Fruit fly (Drosophila melanogaster) whole organism, embryonic: ENCODE data around the gene Fst.

ENCODE experiments used
- Aef1 ChIP-seq: fragments of 200-800 bp; sonication (Bioruptor generic); IDR thresholded peaks from 3 replicates; pipeline ENCODE4 v1.3.6; 2022; ENCODE audit warnings: missing biosample characterization, missing genetic modification characterization
- Bgb ChIP-seq: fragments of 200-800 bp; sonication (Bioruptor generic); IDR thresholded peaks from 2 replicates; pipeline ENCODE4 v1.3.6; 2022; ENCODE audit warnings: missing biosample characterization, missing genetic modification characterization; ENCODE audit not compliant: partially characterized antibody
- CG1024 ChIP-seq: fragments of 200-800 bp; sonication (Bioruptor generic); IDR thresholded peaks from 2 replicates; pipeline ENCODE4 v1.3.6; 2022; ENCODE audit warnings: missing biosample characterization, missing genetic modification characterization
- CG11398 ChIP-seq: fragments of 200-800 bp; sonication (Bioruptor generic); optimal IDR thresholded peaks from 2 replicates; lab custom pipeline; 2016; ENCODE audit warnings: missing biosample characterization, missing genetic modification characterization
- CG14710 ChIP-seq: fragments of 200-800 bp; sonication (Bioruptor generic); optimal IDR thresholded peaks from 3 replicates; lab custom pipeline; 2019; ENCODE audit warnings: missing biosample characterization, mild to moderate bottlenecking, missing genetic modification characterization, moderate library complexity
- CG1647 ChIP-seq: fragments of 200-800 bp; sonication (Bioruptor generic); optimal IDR thresholded peaks from 3 replicates; lab custom pipeline; 2016; ENCODE audit warnings: missing biosample characterization, missing genetic modification characterization
- CG17361 ChIP-seq: fragments of 200-800 bp; sonication (Bioruptor generic); IDR thresholded peaks from 3 replicates; pipeline ENCODE4 v1.3.6; 2022; ENCODE audit warnings: missing biosample characterization, missing genetic modification characterization
- CG17802 ChIP-seq: fragments of 200-800 bp; sonication (Bioruptor generic); optimal IDR thresholded peaks from 2 replicates; lab custom pipeline; 2018; ENCODE audit warnings: missing biosample characterization, mild to moderate bottlenecking, missing genetic modification characterization, moderate library complexity
- CG1832 ChIP-seq: fragments of 200-800 bp; sonication (Bioruptor generic); optimal IDR thresholded peaks from 2 replicates; lab custom pipeline; 2017; ENCODE audit warnings: missing biosample characterization, mild to moderate bottlenecking, missing genetic modification characterization, inconsistent platforms
- CG2889 ChIP-seq: fragments of 200-800 bp; sonication (Bioruptor generic); IDR thresholded peaks from 3 replicates; pipeline ENCODE4 v1.3.6; 2022; ENCODE audit warnings: missing biosample characterization, missing genetic modification characterization
- CG34224 ChIP-seq: fragments of 200-800 bp; sonication (Bioruptor generic); IDR thresholded peaks from 3 replicates; pipeline ENCODE4 v1.3.6; 2022; ENCODE audit warnings: missing biosample characterization, missing genetic modification characterization; ENCODE audit not compliant: partially characterized antibody
- CG34422 ChIP-seq: fragments of 200-800 bp; sonication (Bioruptor generic); IDR thresholded peaks from 3 replicates; pipeline ENCODE4 v1.3.6; 2022; ENCODE audit warnings: missing biosample characterization, missing genetic modification characterization
- CG42726 ChIP-seq: fragments of 200-800 bp; sonication (Bioruptor generic); IDR thresholded peaks from 2 replicates; pipeline ENCODE4 v1.3.6; 2022; ENCODE audit warnings: missing biosample characterization, missing genetic modification characterization; ENCODE audit not compliant: partially characterized antibody
- CG7745 ChIP-seq: fragments of 200-800 bp; sonication (Bioruptor generic); optimal IDR thresholded peaks from 2 replicates; lab custom pipeline; 2018; ENCODE audit warnings: missing biosample characterization, mild to moderate bottlenecking, missing genetic modification characterization, moderate library complexity
- CG7987 ChIP-seq: fragments of 200-800 bp; sonication (Bioruptor generic); optimal IDR thresholded peaks from 2 replicates; lab custom pipeline; 2018; ENCODE audit warnings: missing biosample characterization, mild to moderate bottlenecking, missing genetic modification characterization, moderate library complexity
- CG8359 ChIP-seq: fragments of 200-800 bp; sonication (Bioruptor generic); optimal IDR thresholded peaks from 2 replicates; lab custom pipeline; 2017; ENCODE audit warnings: missing biosample characterization, mild to moderate bottlenecking, missing genetic modification characterization, borderline replicate concordance
- CG8388 ChIP-seq: fragments of 200-800 bp; sonication (Bioruptor generic); optimal IDR thresholded peaks from 2 replicates; lab custom pipeline; 2019; ENCODE audit warnings: missing biosample characterization, mild to moderate bottlenecking, missing genetic modification characterization, moderate library complexity
- CG8765 ChIP-seq: fragments of 200-800 bp; sonication (Bioruptor generic); IDR thresholded peaks from 2 replicates; pipeline ENCODE4 v1.3.6; 2022; ENCODE audit warnings: missing biosample characterization, missing genetic modification characterization
- CG9797 ChIP-seq: fragments of 200-800 bp; sonication (Bioruptor generic); optimal IDR thresholded peaks from 3 replicates; lab custom pipeline; 2018; ENCODE audit warnings: missing biosample characterization, mild to moderate bottlenecking, missing genetic modification characterization
- CG9876 ChIP-seq: fragments of 200-800 bp; sonication (Bioruptor generic); optimal IDR thresholded peaks from 2 replicates; lab custom pipeline; 2016; ENCODE audit warnings: missing biosample characterization, missing genetic modification characterization
- Deaf1 ChIP-seq: fragments of 200-800 bp; optimal IDR thresholded peaks from 3 replicates; lab custom pipeline; 2019; ENCODE audit warnings: missing biosample characterization, mild to moderate bottlenecking, missing genetic modification characterization, moderate library complexity
- Dek ChIP-seq: fragments of 200-800 bp; sonication (Bioruptor generic); optimal IDR thresholded peaks from 3 replicates; lab custom pipeline; 2019; ENCODE audit warnings: missing biosample characterization, mild to moderate bottlenecking, missing genetic modification characterization, moderate library complexity
- Dip2 ChIP-seq: fragments of 200-800 bp; sonication (Bioruptor generic); IDR thresholded peaks from 2 replicates; pipeline ENCODE4 v1.3.6; 2022; ENCODE audit warnings: missing biosample characterization, missing genetic modification characterization
- E2f1 ChIP-seq: fragments of 200-800 bp; sonication (Bioruptor generic); IDR thresholded peaks from 2 replicates; pipeline ENCODE4 v1.3.6; 2022; ENCODE audit warnings: missing biosample characterization, missing genetic modification characterization
- Gsc ChIP-seq: fragments of 200-800 bp; sonication (Bioruptor generic); IDR thresholded peaks from 2 replicates; pipeline ENCODE4 v1.3.6; 2022; ENCODE audit warnings: missing biosample characterization, missing genetic modification characterization
- Gug ChIP-seq: fragments of 200-800 bp; sonication (Bioruptor generic); IDR thresholded peaks from 4 replicates; pipeline ENCODE4 v1.3.6; 2022; ENCODE audit warnings: missing biosample characterization, missing genetic modification characterization
- Hr39 ChIP-seq: fragments of >200 bp; optimal IDR thresholded peaks from 2 replicates; lab custom pipeline; 2017
- Sox100B ChIP-seq: fragments of 200-800 bp; sonication (Bioruptor generic); optimal IDR thresholded peaks from 3 replicates; lab custom pipeline; 2018; ENCODE audit warnings: missing biosample characterization, mild to moderate bottlenecking, missing genetic modification characterization
- Sry-β ChIP-seq: fragments of 200-800 bp; sonication (Bioruptor generic); optimal IDR thresholded peaks from 2 replicates; lab custom pipeline; 2018; ENCODE audit warnings: missing biosample characterization, mild to moderate bottlenecking, missing genetic modification characterization, moderate library complexity
- Usf ChIP-seq: fragments of 200-800 bp; sonication (Bioruptor generic); optimal IDR thresholded peaks from 2 replicates; lab custom pipeline; 2017; ENCODE audit warnings: missing genotype, missing biosample characterization, missing genetic modification characterization
- Xbp1 ChIP-seq: fragments of 200-800 bp; sonication (Bioruptor generic); optimal IDR thresholded peaks from 3 replicates; lab custom pipeline; 2016; ENCODE audit warnings: missing biosample characterization, mild to moderate bottlenecking, missing genetic modification characterization
- ap ChIP-seq: fragments of 200-800 bp; sonication (Bioruptor generic); IDR thresholded peaks from 2 replicates; pipeline ENCODE4 v1.3.6; 2022; ENCODE audit warnings: missing biosample characterization, missing genetic modification characterization
- bcd ChIP-seq: fragments of 200-800 bp; sonication (Bioruptor generic); optimal IDR thresholded peaks from 2 replicates; lab custom pipeline; 2017; ENCODE audit warnings: missing biosample characterization, mild to moderate bottlenecking, missing genetic modification characterization
- bowl ChIP-seq: fragments of 200-800 bp; sonication (Bioruptor generic); IDR thresholded peaks from 2 replicates; pipeline ENCODE4 v1.3.6; 2022; ENCODE audit warnings: missing biosample characterization, missing genetic modification characterization
- caup ChIP-seq: fragments of 200-800 bp; sonication (Bioruptor generic); optimal IDR thresholded peaks from 3 replicates; lab custom pipeline; 2017; ENCODE audit warnings: missing biosample characterization, mild to moderate bottlenecking, missing genetic modification characterization, moderate library complexity; ENCODE audit not compliant: severe bottlenecking
- cwo ChIP-seq: fragments of 200-800 bp; sonication (Bioruptor generic); optimal IDR thresholded peaks from 3 replicates; lab custom pipeline; 2017; ENCODE audit warnings: missing biosample characterization, missing genetic modification characterization, mild to moderate bottlenecking, moderate library complexity, missing genetic modification reagents
- dmrt11E ChIP-seq: fragments of 200-800 bp; sonication (Bioruptor generic); optimal IDR thresholded peaks from 3 replicates; lab custom pipeline; 2018; ENCODE audit warnings: missing biosample characterization, mild to moderate bottlenecking, missing genetic modification characterization, moderate library complexity
- emc ChIP-seq: fragments of 200-800 bp; sonication (Bioruptor generic); optimal IDR thresholded peaks from 2 replicates; lab custom pipeline; 2016; ENCODE audit warnings: missing biosample characterization, missing genetic modification characterization
- ems ChIP-seq: fragments of 200-800 bp; sonication (Bioruptor generic); optimal IDR thresholded peaks from 3 replicates; lab custom pipeline; 2016; ENCODE audit warnings: missing biosample characterization, missing genetic modification characterization
- eve ChIP-seq, 2 experiments: fragments of >200 bp; optimal IDR thresholded peaks; 2 replicates each; lab custom pipeline; 2017; ENCODE audit warnings: missing biosample characterization in 2 of 2, missing genetic modification characterization in 2 of 2
- fu2 ChIP-seq: fragments of 200-800 bp; sonication (Bioruptor generic); optimal IDR thresholded peaks from 2 replicates; lab custom pipeline; 2016; ENCODE audit warnings: missing biosample characterization, missing genetic modification characterization
- gt ChIP-seq: fragments of 200-800 bp; sonication (Bioruptor generic); IDR thresholded peaks from 2 replicates; pipeline ENCODE4 v1.3.6; 2022; ENCODE audit warnings: missing biosample characterization, missing genetic modification characterization
- hth ChIP-seq: fragments of >200 bp; optimal IDR thresholded peaks from 2 replicates; lab custom pipeline; 2017; ENCODE audit warnings: inconsistent platforms
- inv ChIP-seq: fragments of 200-800 bp; sonication (Bioruptor generic); IDR thresholded peaks from 2 replicates; pipeline ENCODE4 v1.3.6; 2022; ENCODE audit warnings: missing biosample characterization, missing genetic modification characterization; ENCODE audit not compliant: partially characterized antibody
- lmd ChIP-seq: fragments of 200-800 bp; sonication (Bioruptor generic); IDR thresholded peaks from 2 replicates; pipeline ENCODE4 v1.3.6; 2022; ENCODE audit warnings: missing biosample characterization, missing genetic modification characterization
- pan ChIP-seq, 4 experiments: fragments of >200 bp in 3 of 4; fragments of 200-800 bp in 1 of 4; sonication (Bioruptor generic) in 1 of 4; optimal IDR thresholded peaks in 3 of 4; IDR thresholded peaks in 1 of 4; 2 replicates each; pipeline versions ENCODE4 v1.3.6 to Lab custom; 2017 to 2022; ENCODE audit warnings: missing biosample characterization in 2 of 4, missing genetic modification characterization in 2 of 4, mixed read lengths in 1 of 4
- phol ChIP-seq: fragments of 200-800 bp; sonication (Bioruptor generic); optimal IDR thresholded peaks from 3 replicates; lab custom pipeline; 2018; ENCODE audit warnings: missing biosample characterization, mild to moderate bottlenecking, missing genetic modification characterization, moderate library complexity
- scrt ChIP-seq: fragments of 200-800 bp; sonication (Bioruptor generic); optimal IDR thresholded peaks from 2 replicates; lab custom pipeline; 2018; ENCODE audit warnings: missing biosample characterization, mild to moderate bottlenecking, missing genetic modification characterization, moderate library complexity
- tin ChIP-seq: fragments of 200-800 bp; sonication (Bioruptor generic); optimal IDR thresholded peaks from 3 replicates; lab custom pipeline; 2016; ENCODE audit warnings: missing biosample characterization, missing genetic modification characterization
- toy ChIP-seq: fragments of 200-800 bp; sonication (Bioruptor generic); IDR thresholded peaks from 2 replicates; pipeline ENCODE4 v1.3.6; 2022; ENCODE audit warnings: missing biosample characterization, missing genetic modification characterization
- ttk ChIP-seq: fragments of 200-800 bp; sonication (Bioruptor generic); IDR thresholded peaks from 2 replicates; pipeline ENCODE4 v2.1.2; 2022; ENCODE audit warnings: missing biosample characterization, missing genetic modification characterization

Fst gene

DNA sequence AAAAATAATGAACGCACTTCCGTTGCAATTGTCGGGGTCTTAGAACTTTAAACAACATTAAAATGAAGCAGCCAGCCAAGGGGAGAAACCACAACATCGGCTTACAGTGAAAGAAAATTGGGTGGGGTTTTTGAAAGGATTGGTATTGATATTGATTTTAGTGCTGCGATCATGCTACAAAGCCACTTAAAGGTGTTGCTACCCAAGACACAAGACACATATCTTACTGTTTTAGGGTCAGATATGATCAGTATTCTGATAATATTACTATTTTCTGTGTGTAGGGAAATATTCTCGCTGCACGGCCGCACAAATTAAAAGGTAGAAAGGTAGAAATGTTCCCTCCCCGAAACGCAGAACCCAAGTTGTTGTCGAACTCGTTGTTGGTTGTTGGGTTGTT is 40.9 kb downstream of the Fst start (continued):
- no peak for TF ChIP-seq inv (GFP tag; lab: Robert Waterston, UW)
- TF ChIP-seq caup (GFP tag; lab: Kevin White, UChicago): no peak
- no peak for TF ChIP-seq Dip2 (GFP tag; lab: Robert Waterston, UW)
- peak; percentile 67 for TF ChIP-seq CG14710
- TF ChIP-seq CG8359: peak; percentile 42
- TF ChIP-seq Hr39 (lab: Kevin White, UChicago): no peak
- no peak for TF ChIP-seq CG1024 (GFP tag; lab: Robert Waterston, UW)
- peak; percentile 81 for TF ChIP-seq dmrt11E (tag; lab: Kevin White, UChicago)
- peak; percentile 62 for TF ChIP-seq phol (tag; lab: Kevin White, UChicago)
- TF ChIP-seq Sox100B (GFP tag; lab: Kevin White, UChicago): no peak
- TF ChIP-seq cwo (GFP tag; lab: Kevin White, UChicago): no peak
- TF ChIP-seq tin (GFP tag; lab: Kevin White, UChicago): peak; percentile 57
- TF ChIP-seq Deaf1: no peak
- TF ChIP-seq Dek: no peak
- TF ChIP-seq CG8388 (GFP tag; lab: Kevin White, UChicago): peak; percentile 51
- TF ChIP-seq CG9797 (GFP tag; lab: Kevin White, UChicago): no peak
- no peak for TF ChIP-seq CG7987 (GFP tag; lab: Kevin White, UChicago)
- TF ChIP-seq emc (GFP tag; lab: Kevin White, UChicago): no peak
- peak; percentile 38; the same call in 1 of the 2 replicates for TF ChIP-seq CG8765 (GFP tag; lab: Robert Waterston, UW)
- TF ChIP-seq CG42726 (GFP tag; lab: Robert Waterston, UW): no peak
- TF ChIP-seq CG11398: no peak
- TF ChIP-seq CG2889 (GFP tag; lab: Robert Waterston, UW): no peak
- no peak for TF ChIP-seq gt (GFP tag; lab: Robert Waterston, UW)
- no peak for TF ChIP-seq CG7745 (tag; lab: Kevin White, UChicago)
- TF ChIP-seq Sry-β: no peak
- no peak for TF ChIP-seq CG1647 (GFP tag; lab: Kevin White, UChicago)
- no peak for TF ChIP-seq bcd (GFP tag; lab: Kevin White, UChicago)
- no peak for TF ChIP-seq toy
- TF ChIP-seq CG9876 (GFP tag; lab: Kevin White, UChicago): no peak
- TF ChIP-seq ems (GFP tag; lab: Kevin White, UChicago): no peak
- peak in 1 of 2 experiments; percentile 41 for TF ChIP-seq eve (GFP tag; optimal IDR thresholded peaks at IDR 0.05; lab: Kevin White, UChicago)
- TF ChIP-seq Gug (GFP tag; lab: Robert Waterston, UW): no peak
- TF ChIP-seq bowl (GFP tag; lab: Robert Waterston, UW): no peak
- TF ChIP-seq ttk: no peak
- 0 out of 2 replicates have a peak, but pooled peaks have one; percentile 14 for TF ChIP-seq E2f1 (GFP tag; lab: Robert Waterston, UW)
- TF ChIP-seq hth (lab: Kevin White, UChicago): no peak
- TF ChIP-seq scrt (GFP tag; lab: Kevin White, UChicago): no peak
- peak; percentile 9 for TF ChIP-seq Xbp1 (GFP tag; lab: Kevin White, UChicago)
- TF ChIP-seq pan (optimal IDR thresholded peaks at IDR 0.05; lab: Kevin White, UChicago): no peak
- TF ChIP-seq pan (GFP tag; optimal IDR thresholded peaks at IDR 0.05 in 1 of 2, IDR thresholded peaks at IDR 0.05 in 1 of 2): peak in 1 of 2 experiments; percentile 47
- no peak for TF ChIP-seq CG1832 (GFP tag; lab: Kevin White, UChicago)
- peak; percentile 23 for TF ChIP-seq Usf (GFP tag; lab: Kevin White, UChicago)
- TF ChIP-seq fu2 (GFP tag; lab: Kevin White, UChicago): no peak
- no peak for TF ChIP-seq CG34422
- no peak for TF ChIP-seq Gsc (GFP tag; lab: Robert Waterston, UW)
- TF ChIP-seq CG17802 (tag; lab: Kevin White, UChicago): no peak
- no peak for TF ChIP-seq lmd (GFP tag; lab: Robert Waterston, UW)
- no peak for TF ChIP-seq Aef1 (GFP tag; lab: Robert Waterston, UW)
- TF ChIP-seq CG17361: peak; percentile 54; the same call in 2 of the 3 replicates
- TF ChIP-seq Bgb (GFP tag; lab: Robert Waterston, UW): no peak
- TF ChIP-seq ap (GFP tag; lab: Robert Waterston, UW): no peak
- no peak for TF ChIP-seq CG34224 (GFP tag; lab: Robert Waterston, UW)
